Worm (Caenorhabditis elegans) whole organism, L4/young adult: ENCODE measurements around the gene mig-39.

Experiments
- W03F9.2 ChIP-seq: fragments of 150-350 bp; optimal IDR thresholded peaks from 2 replicates; lab custom pipeline; 2014; ENCODE audit warnings: missing biosample characterization, missing genetic modification characterization
- dao-5 ChIP-seq: sonication (generic microtip); optimal IDR thresholded peaks from 2 replicates; lab custom pipeline; 2016; ENCODE audit warnings: missing genotype, missing genetic modification characterization, moderate library complexity, missing compliant biosample characterization
- him-1 ChIP-seq: sonication (generic microtip); optimal IDR thresholded peaks from 2 replicates; lab custom pipeline; 2016; ENCODE audit warnings: missing genotype, missing genetic modification reagents, missing genetic modification characterization, missing compliant biosample characterization

DNA sequence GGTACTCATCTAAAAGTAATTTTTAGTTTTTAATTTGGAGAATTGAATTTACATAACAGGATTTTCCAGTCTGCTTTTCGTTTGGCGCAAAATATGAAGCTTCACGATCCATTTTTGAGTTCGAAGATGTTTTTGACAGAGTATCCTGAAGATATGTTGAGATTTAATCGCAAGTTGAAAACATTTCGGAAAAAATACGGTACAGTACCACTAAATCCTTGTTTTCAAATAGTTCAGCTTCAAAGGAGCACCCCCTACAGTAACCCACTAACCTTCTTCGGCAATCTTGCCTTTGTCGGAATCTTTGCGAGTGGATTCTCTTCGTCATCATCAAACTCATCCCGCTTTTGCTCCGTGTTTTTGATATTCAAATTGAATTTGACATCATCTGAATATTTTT, 52.2 kb downstream of the mig-39 start:
- TF ChIP-seq him-1 (tag; lab: Kevin White, UChicago), result no peak
- no peak for TF ChIP-seq dao-5 (tag; lab: Kevin White, UChicago)
- TF ChIP-seq W03F9.2 (tag; lab: Kevin White, UChicago), result no peak
